Fruit fly (Drosophila melanogaster) whole organism, embryonic: ENCODE measurements around the gene Hexim.

Experiments
- Blimp-1 ChIP-seq: fragments of 200-800 bp; sonication (Bioruptor generic); optimal IDR thresholded peaks from 3 replicates; lab custom pipeline; 2018; ENCODE audit warnings: missing biosample characterization, missing genetic modification characterization, mild to moderate bottlenecking, moderate library complexity, missing genetic modification reagents
- CG1024 ChIP-seq: fragments of 200-800 bp; sonication (Bioruptor generic); IDR thresholded peaks from 2 replicates; pipeline ENCODE4 v1.3.6; 2022; ENCODE audit warnings: missing biosample characterization, missing genetic modification characterization
- CG14965 ChIP-seq: fragments of 200-800 bp; sonication (Bioruptor generic); optimal IDR thresholded peaks from 2 replicates; lab custom pipeline; 2016; ENCODE audit warnings: missing biosample characterization, missing genetic modification characterization, borderline replicate concordance
- CG1647 ChIP-seq: fragments of 200-800 bp; sonication (Bioruptor generic); optimal IDR thresholded peaks from 3 replicates; lab custom pipeline; 2016; ENCODE audit warnings: missing biosample characterization, missing genetic modification characterization
- CG17568 ChIP-seq: fragments of 200-800 bp; sonication (Bioruptor generic); optimal IDR thresholded peaks from 2 replicates; lab custom pipeline; 2018; ENCODE audit warnings: missing biosample characterization, mild to moderate bottlenecking, missing genetic modification characterization, moderate library complexity
- CG2875 ChIP-seq: fragments of 200-800 bp; sonication (Bioruptor generic); optimal IDR thresholded peaks from 2 replicates; lab custom pipeline; 2017; ENCODE audit warnings: missing biosample characterization, mild to moderate bottlenecking, missing genetic modification characterization, missing genetic modification reagents
- CG2889 ChIP-seq: fragments of 200-800 bp; sonication (Bioruptor generic); IDR thresholded peaks from 3 replicates; pipeline ENCODE4 v1.3.6; 2022; ENCODE audit warnings: missing biosample characterization, missing genetic modification characterization
- CG31365 ChIP-seq: fragments of 200-800 bp; sonication (Bioruptor generic); optimal IDR thresholded peaks from 2 replicates; lab custom pipeline; 2018; ENCODE audit warnings: missing biosample characterization, mild to moderate bottlenecking, missing genetic modification characterization
- CG32767 ChIP-seq: fragments of 200-800 bp; sonication (Bioruptor generic); IDR thresholded peaks from 2 replicates; pipeline ENCODE4 v1.3.6; 2022; ENCODE audit warnings: missing biosample characterization, missing genetic modification characterization
- CG34422 ChIP-seq: fragments of 200-800 bp; sonication (Bioruptor generic); IDR thresholded peaks from 3 replicates; pipeline ENCODE4 v1.3.6; 2022; ENCODE audit warnings: missing biosample characterization, missing genetic modification characterization
- CG3838 ChIP-seq: fragments of 200-800 bp; sonication (Bioruptor generic); optimal IDR thresholded peaks from 3 replicates; lab custom pipeline; 2016; ENCODE audit warnings: missing biosample characterization, missing genetic modification characterization
- CG5180 ChIP-seq: fragments of 200-800 bp; sonication (Bioruptor generic); optimal IDR thresholded peaks from 3 replicates; lab custom pipeline; 2017; ENCODE audit warnings: missing biosample characterization, missing genetic modification characterization, mild to moderate bottlenecking, moderate library complexity, missing genetic modification reagents
- CG6791 ChIP-seq: fragments of 200-800 bp; sonication (Bioruptor generic); IDR thresholded peaks from 3 replicates; pipeline ENCODE4 v1.3.6; 2022; ENCODE audit warnings: missing biosample characterization, missing genetic modification characterization; ENCODE audit not compliant: partially characterized antibody
- CG8290 ChIP-seq, 3 experiments: fragments of 200-800 bp; sonication (Bioruptor generic); optimal IDR thresholded peaks; 2 replicates each; lab custom pipeline; 2016 to 2019; ENCODE audit warnings: missing biosample characterization in 3 of 3, missing genetic modification characterization in 3 of 3, mild to moderate bottlenecking in 2 of 3, moderate library complexity in 1 of 3
- CHES-1-like ChIP-seq: fragments of 200-800 bp; sonication (Bioruptor generic); optimal IDR thresholded peaks from 2 replicates; lab custom pipeline; 2016; ENCODE audit warnings: missing biosample characterization, missing genetic modification characterization
- Chrac-16 ChIP-seq: fragments of 200-800 bp; sonication (Bioruptor generic); optimal IDR thresholded peaks from 3 replicates; lab custom pipeline; 2016; ENCODE audit warnings: missing biosample characterization, missing genetic modification characterization
- Dip3 ChIP-seq: fragments of 200-800 bp; sonication (Bioruptor generic); optimal IDR thresholded peaks from 3 replicates; lab custom pipeline; 2016; ENCODE audit warnings: missing biosample characterization, missing genetic modification characterization
- Fer1 ChIP-seq: fragments of 200-800 bp; sonication (Bioruptor generic); optimal IDR thresholded peaks from 2 replicates; lab custom pipeline; 2017; ENCODE audit warnings: missing biosample characterization, mild to moderate bottlenecking, missing genetic modification characterization
- Hey ChIP-seq: fragments of 200-800 bp; sonication (Bioruptor generic); optimal IDR thresholded peaks from 3 replicates; lab custom pipeline; 2018; ENCODE audit warnings: missing biosample characterization, mild to moderate bottlenecking, missing genetic modification characterization
- Hmx ChIP-seq: fragments of 200-800 bp; sonication (Bioruptor generic); optimal IDR thresholded peaks from 2 replicates; lab custom pipeline; 2016; ENCODE audit warnings: missing biosample characterization, missing genetic modification characterization
- Hr78 ChIP-seq, 2 experiments: fragments of 200-800 bp in 1 of 2; fragments of >200 bp in 1 of 2; sonication (Bioruptor generic) in 1 of 2; optimal IDR thresholded peaks; 2 replicates each; lab custom pipeline; 2017 to 2019; ENCODE audit warnings: missing biosample characterization in 2 of 2, missing genetic modification characterization in 2 of 2, mild to moderate bottlenecking in 1 of 2, moderate library complexity in 1 of 2
- Jarid2 ChIP-seq: fragments of 200-800 bp; sonication (Bioruptor generic); optimal IDR thresholded peaks from 3 replicates; lab custom pipeline; 2017; ENCODE audit warnings: mild to moderate bottlenecking, missing biosample characterization, missing genetic modification reagents, missing genetic modification characterization
- Rfx ChIP-seq: fragments of 200-800 bp; sonication (Bioruptor generic); IDR thresholded peaks from 2 replicates; pipeline ENCODE4 v1.3.6; 2022; ENCODE audit warnings: missing biosample characterization, missing genetic modification characterization
- YL-1 ChIP-seq: fragments of 200-800 bp; sonication (Bioruptor generic); optimal IDR thresholded peaks from 3 replicates; lab custom pipeline; 2017; ENCODE audit warnings: missing biosample characterization, mild to moderate bottlenecking, missing genetic modification characterization
- abd-A ChIP-seq: fragments of 200-800 bp; sonication (Bioruptor generic); optimal IDR thresholded peaks from 3 replicates; lab custom pipeline; 2019; ENCODE audit warnings: missing biosample characterization, mild to moderate bottlenecking, missing genetic modification characterization, moderate library complexity
- ap ChIP-seq: fragments of 200-800 bp; sonication (Bioruptor generic); IDR thresholded peaks from 2 replicates; pipeline ENCODE4 v1.3.6; 2022; ENCODE audit warnings: missing biosample characterization, missing genetic modification characterization
- bcd ChIP-seq: fragments of 200-800 bp; sonication (Bioruptor generic); optimal IDR thresholded peaks from 2 replicates; lab custom pipeline; 2017; ENCODE audit warnings: missing biosample characterization, mild to moderate bottlenecking, missing genetic modification characterization
- cato ChIP-seq: fragments of 200-800 bp; sonication (Bioruptor generic); optimal IDR thresholded peaks from 2 replicates; lab custom pipeline; 2016; ENCODE audit warnings: missing biosample characterization, missing genetic modification characterization, borderline replicate concordance
- dysf ChIP-seq: fragments of 200-800 bp; sonication (Bioruptor generic); IDR thresholded peaks from 3 replicates; pipeline ENCODE4 v1.3.6; 2022; ENCODE audit warnings: missing biosample characterization, missing genetic modification characterization
- eve ChIP-seq, 2 experiments: fragments of >200 bp; optimal IDR thresholded peaks; 2 replicates each; lab custom pipeline; 2017; ENCODE audit warnings: missing biosample characterization in 2 of 2, missing genetic modification characterization in 2 of 2
- exex ChIP-seq: fragments of 200-800 bp; sonication (Bioruptor generic); optimal IDR thresholded peaks from 4 replicates; lab custom pipeline; 2018; ENCODE audit warnings: missing biosample characterization, mild to moderate bottlenecking, missing genetic modification characterization, moderate library complexity
- fu2 ChIP-seq: fragments of 200-800 bp; sonication (Bioruptor generic); optimal IDR thresholded peaks from 2 replicates; lab custom pipeline; 2016; ENCODE audit warnings: missing biosample characterization, missing genetic modification characterization
- hbn ChIP-seq: fragments of 200-800 bp; sonication (Bioruptor generic); IDR thresholded peaks from 2 replicates; pipeline ENCODE4 v1.3.6; 2022; ENCODE audit warnings: missing biosample characterization, missing genetic modification characterization; ENCODE audit not compliant: partially characterized antibody
- mirr ChIP-seq: fragments of 200-800 bp; sonication (Bioruptor generic); optimal IDR thresholded peaks from 3 replicates; lab custom pipeline; 2018; ENCODE audit warnings: missing biosample characterization, mild to moderate bottlenecking, missing genetic modification characterization
- onecut ChIP-seq: fragments of 200-800 bp; sonication (Bioruptor generic); IDR thresholded peaks from 2 replicates; pipeline ENCODE4 v1.3.6; 2022; ENCODE audit warnings: missing biosample characterization, missing genetic modification characterization
- pho ChIP-seq: fragments of 200-800 bp; sonication (Bioruptor generic); optimal IDR thresholded peaks from 2 replicates; lab custom pipeline; 2016; ENCODE audit warnings: missing biosample characterization, missing genetic modification characterization
- pnt ChIP-seq: fragments of 200-800 bp; sonication (Bioruptor generic); optimal IDR thresholded peaks from 3 replicates; lab custom pipeline; 2016; ENCODE audit warnings: missing biosample characterization, missing genetic modification characterization
- ranshi ChIP-seq: fragments of 200-800 bp; sonication (Bioruptor generic); IDR thresholded peaks from 2 replicates; pipeline ENCODE4 v1.3.6; 2022; ENCODE audit warnings: missing biosample characterization, missing genetic modification characterization
- ro ChIP-seq: fragments of 200-800 bp; sonication (Bioruptor generic); IDR thresholded peaks from 2 replicates; pipeline ENCODE4 v1.3.6; 2022; ENCODE audit warnings: missing biosample characterization, missing genetic modification characterization
- run ChIP-seq: fragments of 200-800 bp; sonication (Bioruptor generic); optimal IDR thresholded peaks from 3 replicates; lab custom pipeline; 2018; ENCODE audit warnings: missing biosample characterization, mild to moderate bottlenecking, missing genetic modification characterization
- scrt ChIP-seq: fragments of 200-800 bp; sonication (Bioruptor generic); optimal IDR thresholded peaks from 2 replicates; lab custom pipeline; 2018; ENCODE audit warnings: missing biosample characterization, mild to moderate bottlenecking, missing genetic modification characterization, moderate library complexity
- sens ChIP-seq: fragments of 200-800 bp; sonication (Bioruptor generic); peaks from one replicate; lab custom pipeline; 2016; ENCODE audit warnings: missing biosample characterization, missing genetic modification characterization
- tgo ChIP-seq: fragments of 200-800 bp; sonication (Bioruptor generic); IDR thresholded peaks from 3 replicates; pipeline ENCODE4 v1.3.6; 2022; ENCODE audit warnings: missing biosample characterization, missing genetic modification characterization
- toy ChIP-seq: fragments of 200-800 bp; sonication (Bioruptor generic); IDR thresholded peaks from 2 replicates; pipeline ENCODE4 v1.3.6; 2022; ENCODE audit warnings: missing biosample characterization, missing genetic modification characterization
- unpg ChIP-seq: fragments of 200-800 bp; sonication (Bioruptor generic); optimal IDR thresholded peaks from 3 replicates; lab custom pipeline; 2018; ENCODE audit warnings: missing biosample characterization, mild to moderate bottlenecking, missing genetic modification characterization, moderate library complexity
- vnd ChIP-seq: fragments of 200-800 bp; sonication (Bioruptor generic); IDR thresholded peaks from 3 replicates; pipeline ENCODE4 v1.3.6; 2022; ENCODE audit warnings: missing biosample characterization, missing genetic modification characterization; ENCODE audit not compliant: partially characterized antibody
- zen2 ChIP-seq: fragments of 200-800 bp; sonication (Bioruptor generic); IDR thresholded peaks from 3 replicates; pipeline ENCODE4 v1.3.6; 2022; ENCODE audit warnings: missing biosample characterization, missing genetic modification characterization; ENCODE audit not compliant: partially characterized antibody

The Hexim gene

DNA sequence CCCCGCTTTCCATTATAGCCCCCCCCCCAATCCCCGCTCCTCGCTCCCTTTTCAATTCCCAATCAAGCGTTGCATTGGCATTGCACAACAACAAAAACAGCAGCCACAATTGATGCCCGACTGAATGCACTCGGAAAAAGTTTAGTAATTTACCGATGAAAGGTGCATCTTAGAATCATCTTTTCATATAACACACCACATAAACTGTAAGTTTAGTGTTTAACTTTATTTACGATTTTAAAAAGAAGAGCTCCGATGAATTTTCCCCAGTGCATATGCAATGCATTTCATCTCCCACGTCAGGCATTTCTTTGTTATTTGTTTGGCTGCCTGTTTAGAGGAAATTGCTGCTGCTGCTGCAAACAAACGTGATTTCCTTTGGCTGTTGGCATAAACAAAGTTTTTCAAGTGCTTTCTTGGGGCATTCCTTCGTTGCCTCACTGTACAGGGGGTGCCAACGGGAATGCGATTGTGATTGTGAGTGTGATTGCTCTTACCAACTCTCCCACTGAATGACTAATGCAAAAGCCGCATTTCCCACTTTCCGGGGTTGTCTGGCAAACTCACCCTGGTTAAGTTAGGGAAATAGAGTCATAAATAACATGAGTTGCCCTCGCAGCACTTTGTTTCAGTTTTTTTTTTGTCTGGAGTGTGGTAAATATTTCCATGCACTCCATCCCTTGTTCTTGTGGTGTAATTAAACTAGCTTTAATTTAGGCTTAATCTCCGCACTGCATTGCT lies 33.2 kb downstream of the Hexim start (continued):
- peak; percentile 9 for TF ChIP-seq CG14965
- TF ChIP-seq CHES-1-like (GFP tag; lab: Kevin White, UChicago): no peak
- TF ChIP-seq scrt (GFP tag; lab: Kevin White, UChicago): no peak
- TF ChIP-seq Hr78 (GFP tag; optimal IDR thresholded peaks at IDR 0.05; lab: Kevin White, UChicago): peak in 1 of 2 experiments; percentile 45
- no peak for TF ChIP-seq Dip3 (GFP tag; lab: Kevin White, UChicago)
- TF ChIP-seq ranshi: peak; percentile 69; the same call in 1 of the 2 replicates
- TF ChIP-seq fu2 (GFP tag; lab: Kevin White, UChicago): no peak
- TF ChIP-seq bcd (GFP tag; lab: Kevin White, UChicago): peak; percentile 28
- peak; percentile 46; the same call in 1 of the 2 replicates for TF ChIP-seq CG32767 (GFP tag; lab: Robert Waterston, UW)
- no peak for TF ChIP-seq Fer1 (GFP tag; lab: Kevin White, UChicago)
- peak; percentile 30; the same call in 1 of the 2 replicates for TF ChIP-seq ap
- no peak for TF ChIP-seq pho
- peak; percentile 60 for TF ChIP-seq Chrac-16 (GFP tag; lab: Kevin White, UChicago)
- TF ChIP-seq CG5180: peak; percentile 22
- no peak for TF ChIP-seq CG6791 (GFP tag; lab: Robert Waterston, UW)
- TF ChIP-seq CG31365 (tag; lab: Kevin White, UChicago): no peak
- TF ChIP-seq tgo: peak; percentile 56
- TF ChIP-seq run (tag; lab: Kevin White, UChicago): no peak
- TF ChIP-seq eve (GFP tag; optimal IDR thresholded peaks at IDR 0.05; lab: Kevin White, UChicago): peak in 1 of 2 experiments; percentile 42
- peak; percentile 75 for TF ChIP-seq CG2875 (GFP tag; lab: Kevin White, UChicago)
- 0 out of 3 replicates have a peak, but pooled peaks have one; percentile 50 for TF ChIP-seq CG34422
- TF ChIP-seq abd-A (tag; lab: Kevin White, UChicago): no peak
- TF ChIP-seq CG3838: no peak

DNA sequence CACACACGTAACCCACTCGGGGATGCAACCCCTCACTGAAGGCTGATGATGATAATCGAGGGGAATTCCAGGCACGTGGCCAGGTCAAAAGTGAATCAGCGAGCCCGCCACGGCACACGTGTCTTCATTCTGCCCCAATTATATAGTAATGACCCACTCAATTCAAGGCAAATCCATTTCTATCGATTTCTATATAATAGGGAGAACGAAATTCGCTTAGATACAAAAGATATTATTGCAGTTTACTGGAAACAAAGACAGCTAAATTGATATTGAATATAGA lies 33.7 kb downstream of the Hexim start:
- TF ChIP-seq Hey (tag; lab: Kevin White, UChicago): peak; percentile 93
- no peak for TF ChIP-seq vnd (GFP tag; lab: Robert Waterston, UW)
- TF ChIP-seq zen2: no peak
- no peak for TF ChIP-seq unpg
- 0 out of 2 replicates have a peak, but pooled peaks have one; percentile 7 for TF ChIP-seq onecut (GFP tag; lab: Robert Waterston, UW)

DNA sequence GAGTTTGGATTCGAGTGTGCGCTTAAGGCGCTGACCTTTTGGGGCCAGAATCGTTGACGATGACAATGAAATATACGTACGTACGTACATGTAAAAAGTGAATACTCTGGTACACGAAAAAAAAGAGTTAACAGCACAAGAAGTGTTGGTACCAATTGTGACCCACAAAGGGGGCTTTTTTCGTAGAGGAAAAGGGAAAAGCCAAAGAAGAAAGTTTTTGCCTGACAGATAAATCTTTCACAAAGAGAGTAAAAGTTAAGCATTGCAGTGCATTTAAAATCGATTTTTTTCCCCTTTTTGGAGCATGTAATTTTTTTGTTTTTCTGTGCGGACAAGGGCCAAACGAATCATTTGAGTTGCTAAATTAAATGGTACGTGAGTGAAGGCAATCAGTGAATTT lies 35.3 kb downstream of the Hexim start:
- TF ChIP-seq YL-1 (GFP tag; lab: Kevin White, UChicago) (no peak), Blimp-1 (peak; percentile 53), sens (GFP tag; lab: Kevin White, UChicago) (peak; percentile 24)

DNA sequence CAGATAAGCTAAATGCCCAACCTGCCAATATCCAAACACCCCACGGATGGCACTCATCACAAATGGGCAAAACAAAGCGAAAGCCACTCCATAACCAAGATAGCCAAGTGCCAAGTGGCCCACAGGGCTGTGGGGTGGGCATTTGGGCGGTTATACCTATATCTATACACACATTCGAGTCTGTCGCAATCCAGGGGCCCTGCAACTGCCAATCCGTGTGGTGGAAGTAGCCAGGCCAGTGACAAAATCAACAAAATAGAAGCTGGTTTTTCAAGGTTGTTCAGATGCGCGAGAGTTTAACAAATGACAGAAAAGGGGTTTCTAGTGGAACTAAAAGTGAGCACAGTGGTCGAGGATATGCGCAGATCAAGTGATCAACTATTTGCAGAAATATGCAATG lies 35.8 kb downstream of the Hexim start:
- no peak for TF ChIP-seq toy (GFP tag; lab: Robert Waterston, UW)
- TF ChIP-seq exex (tag; lab: Kevin White, UChicago): no peak
- TF ChIP-seq Hmx (GFP tag; lab: Kevin White, UChicago): no peak
- no peak for TF ChIP-seq CG2889 (GFP tag; lab: Robert Waterston, UW)
- TF ChIP-seq CG8290 (GFP tag; optimal IDR thresholded peaks at IDR 0.05; lab: Kevin White, UChicago): no peak
- TF ChIP-seq CG8290 (tag; optimal IDR thresholded peaks at IDR 0.05; lab: Kevin White, UChicago): peak in 1 of 2 experiments; percentile 14
- no peak for TF ChIP-seq pnt (GFP tag; lab: Kevin White, UChicago)
- TF ChIP-seq dysf (GFP tag; lab: Robert Waterston, UW): 0 out of 3 replicates have a peak, but pooled peaks have one; percentile 23
- peak; percentile 27 for TF ChIP-seq mirr (GFP tag; lab: Kevin White, UChicago)
- no peak for TF ChIP-seq CG1024 (GFP tag; lab: Robert Waterston, UW)
- TF ChIP-seq CG17568: no peak
- peak; percentile 5; the same call in 1 of the 2 replicates for TF ChIP-seq Rfx
- TF ChIP-seq cato (GFP tag; lab: Kevin White, UChicago): no peak
- no peak for TF ChIP-seq Jarid2
- TF ChIP-seq hbn (GFP tag; lab: Robert Waterston, UW): no peak
- no peak for TF ChIP-seq CG1647 (GFP tag; lab: Kevin White, UChicago)
- no peak for TF ChIP-seq ro
